Fruit fly (Drosophila melanogaster): ENCODE measurements around the gene Grl36b.

Grl36b gene

dm6 chr2L:18134615-18135014 lies 9.1 kb upstream of the Grl36b start:
- TF ChIP-seq GATAe (GFP tag; conservative IDR thresholded peaks at IDR 0.05) (no peak), br (optimal IDR thresholded peaks at IDR 0.05) (no peak), CG17802 (tag; optimal IDR thresholded peaks at IDR 0.05) (no peak), mam (GFP tag; optimal IDR thresholded peaks at IDR 0.05) (no peak), CG1792 (GFP tag; optimal IDR thresholded peaks at IDR 0.05) (no peak), gce (GFP tag; IDR thresholded peaks at IDR 0.05) (no peak), H15 (GFP tag; IDR thresholded peaks at IDR 0.05) (no peak), kni (GFP tag; optimal IDR thresholded peaks at IDR 0.05) (no peak), CG15073 (GFP tag; optimal IDR thresholded peaks at IDR 0.05) (no peak), Mad (GFP tag; optimal IDR thresholded peaks at IDR 0.05) (no peak), CG18599 (GFP tag; optimal IDR thresholded peaks at IDR 0.05) (no peak), Optix (GFP tag; IDR thresholded peaks at IDR 0.05) (no peak), CG8944 (GFP tag; optimal IDR thresholded peaks at IDR 0.05) (no peak), HLH3B (GFP tag; IDR thresholded peaks at IDR 0.05) (no peak), cg (GFP tag; optimal IDR thresholded peaks at IDR 0.05) (no peak), Dad (GFP tag; optimal IDR thresholded peaks at IDR 0.05) (no peak), MBD-R2 (GFP tag; IDR thresholded peaks at IDR 0.05) (no peak)

- TF ChIP-seq crc (GFP tag; optimal IDR thresholded peaks at IDR 0.05), result no peak
Observed at dm6 chr2L:18122920-18123319, 2.6 kb downstream of the Grl36b start.

DNA sequence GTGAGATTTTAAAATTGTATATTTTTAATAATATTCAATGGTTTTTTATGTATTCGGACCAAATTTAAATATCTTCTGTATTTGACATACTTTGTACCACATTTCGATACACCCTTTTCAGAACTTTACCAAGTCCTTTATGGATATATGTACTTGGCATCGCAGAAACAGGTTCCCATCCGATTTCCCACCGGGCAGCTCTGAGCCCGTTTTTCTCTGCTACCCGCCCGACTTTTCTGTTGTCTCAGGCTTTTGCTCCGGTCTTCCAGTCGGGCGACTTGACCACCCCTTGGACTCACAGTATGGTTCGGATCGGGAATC lies 3.4 kb downstream of the Grl36b start:
- TF ChIP-seq Taf1 (GFP tag; IDR thresholded peaks at IDR 0.05) (no peak), sna (GFP tag; IDR thresholded peaks at IDR 0.05; ENCODE audit: partially characterized antibody) (no peak), CG11504 (tag; optimal IDR thresholded peaks at IDR 0.05) (no peak), bsh (GFP tag; optimal IDR thresholded peaks at IDR 0.05) (peak in 1 of 2 experiments; percentile 71), Optix (GFP tag; IDR thresholded peaks at IDR 0.05) (no peak), CG1603 (tag; optimal IDR thresholded peaks at IDR 0.05) (no peak), Drgx (GFP tag; IDR thresholded peaks at IDR 0.05) (peak; percentile 40), nom (GFP tag; optimal IDR thresholded peaks at IDR 0.05) (peak; percentile 4)

DNA sequence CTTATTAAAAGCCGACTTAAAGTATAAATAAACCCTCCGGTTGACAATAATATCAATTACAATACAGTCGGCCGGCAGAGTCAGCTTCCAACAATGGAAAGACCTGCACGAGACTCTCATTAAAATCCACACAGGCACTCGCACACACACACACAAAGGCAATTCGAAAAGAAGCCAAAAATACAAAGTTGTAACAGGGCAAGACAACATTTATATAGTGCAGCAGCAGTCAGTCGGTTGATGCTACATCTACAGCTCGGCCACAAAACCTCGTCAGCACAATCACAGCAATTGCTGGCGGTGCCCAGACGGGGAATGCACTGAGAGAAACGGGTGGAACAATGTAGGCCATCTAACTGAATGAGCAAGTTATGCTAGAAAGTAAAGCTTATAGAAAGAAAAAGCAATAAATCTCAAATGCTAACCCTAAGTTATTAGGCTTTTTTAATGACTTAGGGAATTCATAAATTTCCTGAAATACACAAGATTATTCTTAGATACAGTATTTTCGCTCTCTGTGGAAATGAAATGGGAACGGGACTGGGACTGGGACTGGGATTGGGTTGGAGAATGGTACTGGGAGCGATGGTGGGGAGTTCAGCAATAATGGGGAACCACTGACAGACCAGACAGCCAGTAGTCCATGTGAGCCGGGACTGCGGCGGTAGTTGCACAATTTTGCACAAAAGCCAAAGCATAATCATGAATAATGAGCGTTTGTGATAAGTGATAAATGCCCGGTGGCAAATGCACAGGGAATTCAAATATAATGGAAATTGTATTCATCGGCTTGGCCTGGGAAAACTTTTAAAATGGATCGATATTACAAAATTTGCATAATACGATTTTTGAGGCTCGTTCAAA lies 4.0 kb downstream of the Grl36b start:
- TF ChIP-seq CG5245 (GFP tag; optimal IDR thresholded peaks at IDR 0.05), result peak; percentile 43
- TF ChIP-seq CG13287 (GFP tag; IDR thresholded peaks at IDR 0.05; ENCODE audit: partially characterized antibody), result no peak
- TF ChIP-seq Sry-δ (GFP tag; optimal IDR thresholded peaks at IDR 0.05), result peak; percentile 15
- no peak for TF ChIP-seq Dek (tag; optimal IDR thresholded peaks at IDR 0.05)
- no peak for TF ChIP-seq eve (GFP tag; optimal IDR thresholded peaks at IDR 0.05)
- TF ChIP-seq Meics (GFP tag; optimal IDR thresholded peaks at IDR 0.05), result peak; percentile 11
- no peak for TF ChIP-seq fru (optimal IDR thresholded peaks at IDR 0.05)
- TF ChIP-seq CG12071 (GFP tag; optimal IDR thresholded peaks at IDR 0.05), result peak; percentile 3
- peak; percentile 22 for TF ChIP-seq slou (GFP tag; optimal IDR thresholded peaks at IDR 0.05)
- peak; percentile 51 for TF ChIP-seq mam (GFP tag; optimal IDR thresholded peaks at IDR 0.05)
- no peak for TF ChIP-seq CG8924 (tag; optimal IDR thresholded peaks at IDR 0.05)
- peak; percentile 3 for TF ChIP-seq CG18764 (GFP tag; optimal IDR thresholded peaks at IDR 0.05)
- no peak for TF ChIP-seq dm (GFP tag; optimal IDR thresholded peaks at IDR 0.05)
- peak; percentile 91 for TF ChIP-seq nom (GFP tag; optimal IDR thresholded peaks at IDR 0.05)
- TF ChIP-seq prd (optimal IDR thresholded peaks at IDR 0.05), result no peak
- peak; percentile 74 for TF ChIP-seq prd (GFP tag; IDR thresholded peaks at IDR 0.05)
- TF ChIP-seq CG9215 (GFP tag; IDR thresholded peaks at IDR 0.05), result peak; percentile 52
- TF ChIP-seq CG3281 (GFP tag; optimal IDR thresholded peaks at IDR 0.05), result peak; percentile 19
- TF ChIP-seq D (optimal IDR thresholded peaks at IDR 0.05), result no peak
- peak; percentile 30 for TF ChIP-seq D (GFP tag; optimal IDR thresholded peaks at IDR 0.05)
- no peak for TF ChIP-seq Fer2 (tag; optimal IDR thresholded peaks at IDR 0.05)
- TF ChIP-seq CG7786 (GFP tag; optimal IDR thresholded peaks at IDR 0.05), result peak; percentile 27
- peak; percentile 97 for TF ChIP-seq Drgx (GFP tag; IDR thresholded peaks at IDR 0.05)
- peak; percentile 19 for TF ChIP-seq Six4 (GFP tag; optimal IDR thresholded peaks at IDR 0.05)
- TF ChIP-seq HLH3B (GFP tag; IDR thresholded peaks at IDR 0.05), result peak; percentile 50; the same call in 1 of the 2 replicates
- TF ChIP-seq CG13424 (tag; optimal IDR thresholded peaks at IDR 0.05), result peak; percentile 33
